Fruit fly (Drosophila melanogaster) Kc167 (cell line): ENCODE results near the gene CG42450.
A peak's percentile ranks its signal among the peaks of the same experiment; 100 is the strongest.

Source experiments
- Myc ChIP-seq: fragments of >200 bp; optimal IDR thresholded peaks from 2 replicates; lab custom pipeline; 2017; ENCODE audit warnings: missing external identifiers
- Sin3A ChIP-seq: fragments of >200 bp; optimal IDR thresholded peaks from 2 replicates; lab custom pipeline; 2018; ENCODE audit warnings: missing external identifiers
- h ChIP-seq: fragments of >200 bp; optimal IDR thresholded peaks from 3 replicates; lab custom pipeline; 2018; ENCODE audit warnings: missing external identifiers
- insv ChIP-seq: fragments of >200 bp; optimal IDR thresholded peaks from 3 replicates; lab custom pipeline; 2018; ENCODE audit warnings: missing external identifiers
- psq ChIP-seq: fragments of >200 bp; optimal IDR thresholded peaks from 2 replicates; lab custom pipeline; 2017; ENCODE audit warnings: missing external identifiers
- ttk ChIP-seq: sonication (Bioruptor generic); optimal IDR thresholded peaks from 2 replicates; lab custom pipeline; 2017; ENCODE audit warnings: missing external identifiers

The CG42450 gene

DNA sequence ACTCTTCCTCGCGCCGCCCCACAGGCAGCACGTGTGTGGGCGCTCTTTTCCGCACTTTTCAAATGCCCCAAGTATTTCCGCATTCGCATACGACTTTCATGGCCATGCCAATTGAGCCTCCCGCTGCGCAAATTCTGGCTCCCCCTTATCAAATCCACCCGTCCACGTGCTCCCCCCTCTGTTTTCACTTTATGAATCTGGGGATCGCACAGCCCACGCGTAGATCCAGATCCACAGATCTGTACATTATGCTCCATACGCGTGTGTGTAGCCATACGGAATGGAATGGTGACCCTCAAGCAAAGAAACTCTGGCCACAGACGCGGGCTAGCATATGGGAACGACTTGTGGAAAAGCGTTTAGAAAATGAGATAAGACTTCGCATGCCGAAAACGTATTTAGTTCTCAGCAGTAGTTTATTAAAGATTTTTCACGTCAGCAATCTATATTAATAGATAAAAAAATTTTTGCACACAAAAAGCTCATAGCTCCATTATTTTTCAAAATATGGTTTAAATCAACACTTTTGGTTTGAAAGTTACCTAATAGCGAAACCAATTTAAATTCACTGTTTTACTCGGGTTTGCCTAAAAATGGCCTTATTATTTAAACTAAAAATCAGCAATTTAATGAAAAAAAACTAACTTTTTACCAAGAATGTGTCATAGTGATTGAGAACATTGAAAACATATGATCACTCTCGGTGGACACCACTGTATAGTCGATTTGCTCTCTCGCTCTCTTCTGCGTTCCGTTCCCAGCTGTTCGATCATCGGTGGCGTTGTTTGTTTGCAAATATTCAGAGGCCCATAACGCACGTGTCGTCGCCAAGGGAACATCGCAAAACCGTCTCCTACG lies 23.5 kb upstream of the CG42450 start:
- TF ChIP-seq h (lab: Kevin White, UChicago) (peak; percentile 63), ttk (lab: Kevin White, UChicago) (no peak), Myc (no peak)

DNA sequence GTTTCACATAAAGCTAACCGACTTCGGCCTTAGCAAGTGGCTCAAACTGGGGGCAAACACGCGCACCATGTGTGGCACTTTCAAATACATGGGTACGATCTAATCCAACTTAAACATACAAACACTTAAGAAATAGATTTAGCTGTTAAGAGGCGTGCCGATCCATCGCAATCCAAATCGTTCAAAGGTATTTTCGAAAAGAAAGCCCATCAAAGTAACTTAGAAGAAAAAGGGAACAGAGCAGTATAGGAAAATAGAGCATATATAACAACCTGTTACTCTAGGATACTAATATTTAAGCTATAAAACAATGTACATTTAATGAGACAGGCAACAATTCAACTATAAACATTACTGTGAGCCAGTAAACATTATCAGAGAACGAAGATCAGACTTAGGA lies 21.7 kb upstream of the CG42450 start, which contains the start of gene Atg101:
TSS of gene Atg101 (plus strand) at position 301 of the 400 bp plus-strand sequence.
- no peak for TF ChIP-seq h (lab: Kevin White, UChicago)
- TF ChIP-seq Sin3A (lab: Kevin White, UChicago): no peak
- no peak for TF ChIP-seq Myc
- no peak for TF ChIP-seq ttk (lab: Kevin White, UChicago)
- no peak for TF ChIP-seq psq (lab: Kevin White, UChicago)
- TF ChIP-seq insv (lab: Kevin White, UChicago): no peak

- no peak for TF ChIP-seq insv (lab: Kevin White, UChicago)
- TF ChIP-seq Myc: no peak
- TF ChIP-seq h (lab: Kevin White, UChicago): no peak
- no peak for TF ChIP-seq psq (lab: Kevin White, UChicago)
- TF ChIP-seq Sin3A (lab: Kevin White, UChicago): no peak
- no peak for TF ChIP-seq ttk (lab: Kevin White, UChicago)
Measured at dm6 chrX:18797567-18797966, 15.5 kb upstream of the CG42450 start, which contains the start of gene bnb. Gene bnb, minus strand, starts transcription at chrX:18797687.

- no peak for TF ChIP-seq Sin3A (lab: Kevin White, UChicago)
- TF ChIP-seq insv (lab: Kevin White, UChicago): no peak
- TF ChIP-seq h (lab: Kevin White, UChicago): no peak
- no peak for TF ChIP-seq psq (lab: Kevin White, UChicago)
- no peak for TF ChIP-seq ttk (lab: Kevin White, UChicago)
- no peak for TF ChIP-seq Myc
Measured at dm6 chrX:18799307-18799855, 13.7 kb upstream of the CG42450 start.

DNA sequence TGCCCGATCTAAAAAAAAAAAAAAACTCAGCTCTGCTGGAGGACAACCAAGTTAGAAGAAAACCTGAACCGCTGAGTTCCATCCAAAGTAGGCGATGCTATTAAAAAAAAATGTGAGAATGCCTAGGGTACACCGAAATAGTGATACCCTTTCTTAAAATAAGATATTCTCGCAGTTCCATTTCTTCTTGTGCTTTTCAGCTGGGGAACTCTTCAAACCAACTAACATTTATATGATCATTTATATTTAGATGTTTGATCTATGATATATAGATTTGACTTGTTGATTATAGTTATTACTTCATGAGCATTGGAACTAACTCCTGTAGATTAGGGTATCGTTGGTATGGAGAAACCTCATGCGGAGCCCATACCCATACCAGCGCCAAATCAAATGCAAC lies 12.9 kb upstream of the CG42450 start:
- TF ChIP-seq Sin3A (lab: Kevin White, UChicago) (no peak), Myc (no peak), insv (lab: Kevin White, UChicago) (no peak), psq (lab: Kevin White, UChicago) (no peak), h (lab: Kevin White, UChicago) (no peak), ttk (lab: Kevin White, UChicago) (no peak)

DNA sequence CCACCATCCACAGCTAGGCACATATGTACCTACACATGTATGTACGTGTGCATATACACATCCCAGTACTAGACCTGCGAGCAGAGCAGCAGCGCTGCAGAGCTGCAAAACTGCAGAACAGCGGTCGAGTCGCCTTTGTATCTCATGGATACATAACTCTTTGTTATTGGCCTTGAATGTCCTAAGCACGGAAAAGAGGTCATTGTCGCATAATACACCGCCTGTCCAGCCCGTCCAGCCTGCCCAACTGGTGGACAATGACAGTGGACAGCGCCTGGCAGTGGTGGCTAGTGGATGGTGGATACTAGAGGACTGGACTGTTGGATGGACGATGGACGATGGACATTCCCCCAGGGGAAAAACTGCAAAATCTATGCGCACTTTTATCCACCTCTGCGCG lies 11.8 kb upstream of the CG42450 start:
- no peak for TF ChIP-seq h (lab: Kevin White, UChicago)
- TF ChIP-seq insv (lab: Kevin White, UChicago): no peak
- TF ChIP-seq psq (lab: Kevin White, UChicago): no peak
- no peak for TF ChIP-seq ttk (lab: Kevin White, UChicago)
- TF ChIP-seq Myc: no peak
- TF ChIP-seq Sin3A (lab: Kevin White, UChicago): no peak

dm6 chrX:18805036-18805435 lies 8.1 kb upstream of the CG42450 start:
- no peak for TF ChIP-seq insv (lab: Kevin White, UChicago)
- TF ChIP-seq Myc: no peak
- no peak for TF ChIP-seq h (lab: Kevin White, UChicago)
- TF ChIP-seq psq (lab: Kevin White, UChicago): no peak
- no peak for TF ChIP-seq Sin3A (lab: Kevin White, UChicago)
- no peak for TF ChIP-seq ttk (lab: Kevin White, UChicago)

DNA sequence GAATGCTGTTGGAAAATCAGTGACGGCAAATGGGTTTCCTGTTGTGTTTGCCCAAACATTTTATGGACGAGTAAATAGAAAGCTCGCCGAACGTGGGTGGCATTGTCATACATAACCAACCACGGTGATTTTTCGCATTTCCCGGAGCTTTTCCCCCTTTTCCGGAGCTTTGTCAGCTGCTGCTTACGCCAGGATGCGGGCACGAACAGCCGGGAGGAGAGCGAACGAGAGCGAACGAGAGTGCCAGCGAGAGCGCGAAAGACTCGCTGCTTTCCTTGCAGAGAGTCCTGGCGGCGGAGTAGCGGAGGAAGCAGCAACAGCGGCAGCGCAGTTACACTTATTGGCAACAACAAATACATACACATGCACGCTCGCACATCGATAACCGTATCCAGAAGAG lies 6.7 kb upstream of the CG42450 start, which contains the start of gene CG7058:
TSS of gene CG7058 (plus strand) at position 330 of the 400 bp plus-strand sequence.
- TF ChIP-seq Sin3A (lab: Kevin White, UChicago) (no peak), h (lab: Kevin White, UChicago) (no peak), insv (lab: Kevin White, UChicago) (no peak), ttk (lab: Kevin White, UChicago) (no peak), psq (lab: Kevin White, UChicago) (no peak)

dm6 chrX:18812111-18812510 lies 986 bp upstream of the CG42450 start:
- TF ChIP-seq ttk (lab: Kevin White, UChicago): no peak
- TF ChIP-seq psq (lab: Kevin White, UChicago): no peak

- no peak for TF ChIP-seq ttk (lab: Kevin White, UChicago)
- TF ChIP-seq insv (lab: Kevin White, UChicago): no peak
- TF ChIP-seq Myc: no peak
- no peak for TF ChIP-seq psq (lab: Kevin White, UChicago)
- no peak for TF ChIP-seq Sin3A (lab: Kevin White, UChicago)
Measured at dm6 chrX:18814373-18814772, 1.3 kb downstream of the CG42450 start.

DNA sequence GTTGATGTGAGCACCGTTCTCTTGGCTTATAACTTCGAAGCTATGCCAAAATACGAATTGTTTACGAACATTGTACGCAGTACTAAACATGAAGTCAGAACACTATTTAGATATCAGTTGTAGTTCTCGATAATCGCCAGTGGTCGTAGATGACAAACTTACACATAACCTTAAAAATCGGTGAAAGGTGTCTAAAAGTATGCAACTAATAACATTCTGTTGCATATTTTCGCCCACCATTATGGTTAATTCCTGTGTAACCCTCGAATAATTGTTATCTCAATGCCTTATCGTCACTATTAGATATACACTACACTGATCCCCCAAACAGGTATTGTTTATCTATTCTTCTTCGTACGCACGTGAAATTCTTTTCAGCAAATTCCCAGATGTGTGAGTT lies 1.8 kb downstream of the CG42450 start:
- TF ChIP-seq Myc: no peak
- no peak for TF ChIP-seq insv (lab: Kevin White, UChicago)
- no peak for TF ChIP-seq h (lab: Kevin White, UChicago)
- no peak for TF ChIP-seq Sin3A (lab: Kevin White, UChicago)
- TF ChIP-seq psq (lab: Kevin White, UChicago): no peak
- no peak for TF ChIP-seq ttk (lab: Kevin White, UChicago)

DNA sequence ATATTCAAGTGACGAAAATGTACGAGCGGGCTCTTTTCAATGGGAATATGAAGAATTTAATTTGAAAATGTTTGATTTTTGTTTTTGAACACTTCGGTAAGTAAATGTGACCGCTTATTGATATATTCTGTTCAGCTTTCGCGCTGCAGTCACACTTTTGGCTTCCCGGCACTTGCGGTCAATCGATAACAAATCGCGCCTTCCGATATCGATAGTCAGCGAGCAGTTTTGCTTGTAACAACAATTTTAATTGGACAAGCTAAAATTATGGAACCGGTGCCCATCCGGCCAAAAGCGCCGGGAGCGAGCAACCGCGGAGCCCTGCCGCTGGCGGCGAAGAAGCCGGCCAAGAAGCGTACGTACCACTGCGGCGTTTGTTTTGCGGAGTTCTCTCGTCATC lies 17.3 kb downstream of the CG42450 start, which contains the start of gene CG7101:
TSS of gene CG7101 (plus strand) at position 196 of the 400 bp plus-strand sequence.
- TF ChIP-seq psq (lab: Kevin White, UChicago): no peak
- no peak for TF ChIP-seq ttk (lab: Kevin White, UChicago)
- no peak for TF ChIP-seq h (lab: Kevin White, UChicago)
- TF ChIP-seq insv (lab: Kevin White, UChicago): no peak
- TF ChIP-seq Myc: no peak
- TF ChIP-seq Sin3A (lab: Kevin White, UChicago): no peak
